Fruit fly (Drosophila melanogaster) whole organism, embryonic: ENCODE results near the gene GAPcenA.

ENCODE experiments used
- Ada2b ChIP-seq: fragments of 200-800 bp; sonication (Bioruptor generic); IDR thresholded peaks from 2 replicates; pipeline ENCODE4 v1.3.6; 2022; ENCODE audit warnings: missing biosample characterization, missing genetic modification characterization
- Adf1 ChIP-seq: fragments of 200-800 bp; sonication (Bioruptor generic); IDR thresholded peaks from 2 replicates; pipeline ENCODE4 v1.3.6; 2022; ENCODE audit warnings: missing biosample characterization, missing genetic modification characterization
- BEAF-32 ChIP-seq: fragments of 200-800 bp; sonication (Bioruptor generic); optimal IDR thresholded peaks from 3 replicates; lab custom pipeline; 2017; ENCODE audit warnings: missing biosample characterization, missing genetic modification characterization, mild to moderate bottlenecking, moderate library complexity, missing genetic modification reagents
- BtbVII ChIP-seq: fragments of 200-800 bp; sonication (Bioruptor generic); optimal IDR thresholded peaks from 3 replicates; lab custom pipeline; 2017; ENCODE audit warnings: missing biosample characterization, mild to moderate bottlenecking, missing genetic modification characterization
- CG10321 ChIP-seq: fragments of 200-800 bp; sonication (Bioruptor generic); IDR thresholded peaks from 2 replicates; pipeline ENCODE4 v1.3.6; 2022; ENCODE audit warnings: missing biosample characterization, missing genetic modification characterization
- CG10462 ChIP-seq: fragments of 200-800 bp; sonication (Bioruptor generic); optimal IDR thresholded peaks from 2 replicates; lab custom pipeline; 2016; ENCODE audit warnings: missing biosample characterization, missing genetic modification characterization
- CG12071 ChIP-seq: fragments of 200-800 bp; sonication (Bioruptor generic); optimal IDR thresholded peaks from 3 replicates; lab custom pipeline; 2018; ENCODE audit warnings: missing biosample characterization, mild to moderate bottlenecking, missing genetic modification characterization
- CG14860 ChIP-seq: fragments of 200-800 bp; sonication (Bioruptor generic); IDR thresholded peaks from 3 replicates; pipeline ENCODE4 v1.3.6; 2022; ENCODE audit warnings: missing biosample characterization, missing genetic modification characterization; ENCODE audit not compliant: partially characterized antibody
- CG15696 ChIP-seq: fragments of 200-800 bp; sonication (Bioruptor generic); optimal IDR thresholded peaks from 2 replicates; lab custom pipeline; 2019; ENCODE audit warnings: missing biosample characterization, mild to moderate bottlenecking, missing genetic modification characterization, moderate library complexity
- CG1602 ChIP-seq: fragments of 200-800 bp; sonication (Bioruptor generic); optimal IDR thresholded peaks from 3 replicates; lab custom pipeline; 2016; ENCODE audit warnings: missing biosample characterization, missing genetic modification characterization
- CG2116 ChIP-seq: fragments of 200-800 bp; sonication (Bioruptor generic); optimal IDR thresholded peaks from 3 replicates; lab custom pipeline; 2018; ENCODE audit warnings: missing biosample characterization, mild to moderate bottlenecking, missing genetic modification characterization
- CG2875 ChIP-seq: fragments of 200-800 bp; sonication (Bioruptor generic); optimal IDR thresholded peaks from 2 replicates; lab custom pipeline; 2017; ENCODE audit warnings: missing biosample characterization, mild to moderate bottlenecking, missing genetic modification characterization, missing genetic modification reagents
- CG31365 ChIP-seq: fragments of 200-800 bp; sonication (Bioruptor generic); optimal IDR thresholded peaks from 2 replicates; lab custom pipeline; 2018; ENCODE audit warnings: missing biosample characterization, mild to moderate bottlenecking, missing genetic modification characterization
- CG32532 ChIP-seq: fragments of 200-800 bp; sonication (Bioruptor generic); IDR thresholded peaks from 2 replicates; pipeline ENCODE4 v1.3.6; 2022; ENCODE audit warnings: missing biosample characterization, missing genetic modification characterization
- CG32772 ChIP-seq: fragments of 200-800 bp; sonication (Bioruptor generic); IDR thresholded peaks from 2 replicates; pipeline ENCODE4 v1.3.6; 2022; ENCODE audit warnings: missing biosample characterization, missing genetic modification characterization
- CG3838 ChIP-seq: fragments of 200-800 bp; sonication (Bioruptor generic); optimal IDR thresholded peaks from 3 replicates; lab custom pipeline; 2016; ENCODE audit warnings: missing biosample characterization, missing genetic modification characterization
- CG3847 ChIP-seq: fragments of 200-800 bp; sonication (Bioruptor generic); IDR thresholded peaks from 2 replicates; pipeline ENCODE4 v1.3.6; 2022; ENCODE audit warnings: missing biosample characterization, missing genetic modification characterization
- CG4328 ChIP-seq: fragments of 200-800 bp; sonication (Bioruptor generic); optimal IDR thresholded peaks from 3 replicates; lab custom pipeline; 2017; ENCODE audit warnings: missing biosample characterization, missing genetic modification reagents, missing genetic modification characterization
- CG4854 ChIP-seq: fragments of 200-800 bp; sonication (Bioruptor generic); optimal IDR thresholded peaks from 2 replicates; lab custom pipeline; 2016; ENCODE audit warnings: missing biosample characterization, missing genetic modification characterization, inconsistent platforms
- CG7271 ChIP-seq: fragments of 200-800 bp; sonication (Bioruptor generic); optimal IDR thresholded peaks from 2 replicates; lab custom pipeline; 2018; ENCODE audit warnings: missing biosample characterization, mild to moderate bottlenecking, missing genetic modification characterization, moderate library complexity
- CG8359 ChIP-seq: fragments of 200-800 bp; sonication (Bioruptor generic); optimal IDR thresholded peaks from 2 replicates; lab custom pipeline; 2017; ENCODE audit warnings: missing biosample characterization, mild to moderate bottlenecking, missing genetic modification characterization, borderline replicate concordance
- CG8478 ChIP-seq: fragments of >200 bp; optimal IDR thresholded peaks from 2 replicates; lab custom pipeline; 2018
- CG9437 ChIP-seq: fragments of 200-800 bp; sonication (Bioruptor generic); optimal IDR thresholded peaks from 2 replicates; lab custom pipeline; 2018; ENCODE audit warnings: missing biosample characterization, mild to moderate bottlenecking, missing genetic modification characterization
- Dip3 ChIP-seq: fragments of 200-800 bp; sonication (Bioruptor generic); optimal IDR thresholded peaks from 3 replicates; lab custom pipeline; 2016; ENCODE audit warnings: missing biosample characterization, missing genetic modification characterization
- Doc3 ChIP-seq: fragments of 200-800 bp; sonication (Bioruptor generic); IDR thresholded peaks from 3 replicates; pipeline ENCODE4 v1.3.6; 2022; ENCODE audit warnings: missing biosample characterization, missing genetic modification characterization; ENCODE audit not compliant: partially characterized antibody
- E2f2 ChIP-seq: fragments of 200-800 bp; sonication (Bioruptor generic); IDR thresholded peaks from 2 replicates; pipeline ENCODE4 v1.3.6; 2022; ENCODE audit warnings: missing biosample characterization, missing genetic modification characterization
- NC2α ChIP-seq: fragments of 200-800 bp; sonication (Bioruptor generic); optimal IDR thresholded peaks from 2 replicates; lab custom pipeline; 2016; ENCODE audit warnings: missing biosample characterization, missing genetic modification characterization
- NFAT ChIP-seq: fragments of 200-800 bp; sonication (Bioruptor generic); IDR thresholded peaks from 2 replicates; pipeline ENCODE4 v1.3.6; 2022; ENCODE audit warnings: missing biosample characterization, missing genetic modification characterization
- Pdp1 ChIP-seq, 2 experiments: fragments of 200-800 bp; sonication (Bioruptor generic); optimal IDR thresholded peaks; 3 replicates each; lab custom pipeline; 2016; ENCODE audit warnings: missing biosample characterization in 2 of 2, missing genetic modification characterization in 2 of 2, mild to moderate bottlenecking in 1 of 2, moderate library complexity in 1 of 2
- Poxn ChIP-seq: fragments of 200-800 bp; sonication (Bioruptor generic); IDR thresholded peaks from 2 replicates; pipeline ENCODE4 v1.3.6; 2022; ENCODE audit warnings: missing biosample characterization, missing genetic modification characterization
- Rfx ChIP-seq: fragments of 200-800 bp; sonication (Bioruptor generic); IDR thresholded peaks from 2 replicates; pipeline ENCODE4 v1.3.6; 2022; ENCODE audit warnings: missing biosample characterization, missing genetic modification characterization
- Sry-δ ChIP-seq: fragments of 200-800 bp; sonication (Bioruptor generic); optimal IDR thresholded peaks from 2 replicates; lab custom pipeline; 2016; ENCODE audit warnings: missing biosample characterization, missing genetic modification characterization
- Taf1 ChIP-seq: fragments of 200-800 bp; sonication (Bioruptor generic); IDR thresholded peaks from 2 replicates; pipeline ENCODE4 v1.3.6; 2022; ENCODE audit warnings: missing biosample characterization, missing genetic modification characterization
- Usf ChIP-seq: fragments of 200-800 bp; sonication (Bioruptor generic); optimal IDR thresholded peaks from 2 replicates; lab custom pipeline; 2017; ENCODE audit warnings: missing genotype, missing biosample characterization, missing genetic modification characterization
- Vsx1 ChIP-seq: fragments of 200-800 bp; sonication (Bioruptor generic); optimal IDR thresholded peaks from 2 replicates; lab custom pipeline; 2017; ENCODE audit warnings: missing biosample characterization, mild to moderate bottlenecking, missing genetic modification characterization, missing genetic modification reagents
- ase ChIP-seq: fragments of 200-800 bp; sonication (Bioruptor generic); IDR thresholded peaks from 3 replicates; pipeline ENCODE4 v1.3.6; 2022; ENCODE audit warnings: missing biosample characterization, missing genetic modification characterization
- croc ChIP-seq: fragments of 200-800 bp; sonication (Bioruptor generic); conservative IDR thresholded peaks from 3 replicates; pipeline ENCODE4 v1.3.6; 2022; ENCODE audit warnings: missing biosample characterization, missing genetic modification characterization
- gce ChIP-seq: fragments of 200-800 bp; sonication (Bioruptor generic); IDR thresholded peaks from 3 replicates; pipeline ENCODE4 v1.3.6; 2022; ENCODE audit warnings: missing biosample characterization, missing genetic modification characterization
- gem ChIP-seq: fragments of 200-800 bp; sonication (Bioruptor generic); optimal IDR thresholded peaks from 2 replicates; lab custom pipeline; 2019; ENCODE audit warnings: missing biosample characterization, mild to moderate bottlenecking, missing genetic modification characterization, moderate library complexity
- h ChIP-seq: fragments of >200 bp; optimal IDR thresholded peaks from 2 replicates; lab custom pipeline; 2017
- luna ChIP-seq: fragments of 200-800 bp; sonication (Bioruptor generic); optimal IDR thresholded peaks from 2 replicates; lab custom pipeline; 2016; ENCODE audit warnings: missing biosample characterization, missing genetic modification characterization
- mam ChIP-seq: fragments of 200-800 bp; sonication (Bioruptor generic); optimal IDR thresholded peaks from 3 replicates; lab custom pipeline; 2016; ENCODE audit warnings: missing biosample characterization, missing genetic modification characterization
- onecut ChIP-seq: fragments of 200-800 bp; sonication (Bioruptor generic); IDR thresholded peaks from 2 replicates; pipeline ENCODE4 v1.3.6; 2022; ENCODE audit warnings: missing biosample characterization, missing genetic modification characterization
- pnt ChIP-seq: fragments of 200-800 bp; sonication (Bioruptor generic); optimal IDR thresholded peaks from 3 replicates; lab custom pipeline; 2016; ENCODE audit warnings: missing biosample characterization, missing genetic modification characterization
- row ChIP-seq: fragments of 200-800 bp; sonication (Bioruptor generic); IDR thresholded peaks from 3 replicates; pipeline ENCODE4 v1.3.6; 2022; ENCODE audit warnings: missing biosample characterization, missing genetic modification characterization
- schlank ChIP-seq: fragments of 200-800 bp; sonication (Bioruptor generic); optimal IDR thresholded peaks from 2 replicates; lab custom pipeline; 2018; ENCODE audit warnings: missing biosample characterization, mild to moderate bottlenecking, missing genetic modification characterization
- shn ChIP-seq: fragments of 200-800 bp; sonication (Bioruptor generic); optimal IDR thresholded peaks from 3 replicates; lab custom pipeline; 2016; ENCODE audit warnings: missing biosample characterization, missing genetic modification characterization
- so ChIP-seq: fragments of 200-800 bp; sonication (Bioruptor generic); IDR thresholded peaks from 3 replicates; pipeline ENCODE4 v1.3.6; 2022; ENCODE audit warnings: missing biosample characterization, missing genetic modification characterization
- sr ChIP-seq: fragments of 200-800 bp; sonication (Bioruptor generic); IDR thresholded peaks from 3 replicates; pipeline ENCODE4 v1.3.6; 2022; ENCODE audit warnings: missing biosample characterization, missing genetic modification characterization
- zen ChIP-seq: fragments of 200-800 bp; sonication (Bioruptor generic); optimal IDR thresholded peaks from 3 replicates; lab custom pipeline; 2018; ENCODE audit warnings: missing biosample characterization, mild to moderate bottlenecking, missing genetic modification characterization, moderate library complexity

GAPcenA gene

dm6 chr3L:8338921-8339320 lies 7.4 kb upstream of the GAPcenA start, which contains the start of gene Pex2 (continued):
- TF ChIP-seq Dip3 (no peak), croc (GFP tag; lab: Robert Waterston, UW) (no peak), CG9437 (GFP tag; lab: Kevin White, UChicago) (no peak), ase (no peak), h (lab: Kevin White, UChicago) (no peak), Sry-δ (GFP tag; lab: Kevin White, UChicago) (peak; percentile 84), gem (tag; lab: Kevin White, UChicago) (peak; percentile 1), Usf (GFP tag; lab: Kevin White, UChicago) (no peak), zen (tag; lab: Kevin White, UChicago) (no peak), Doc3 (GFP tag; lab: Robert Waterston, UW) (0 out of 3 replicates have a peak, but pooled peaks have one; percentile 21), BEAF-32 (peak; percentile 50), gce (GFP tag; lab: Robert Waterston, UW) (no peak), luna (GFP tag; lab: Kevin White, UChicago) (no peak), Ada2b (GFP tag; lab: Robert Waterston, UW) (no peak), mam (GFP tag; lab: Kevin White, UChicago) (no peak), CG14860 (GFP tag; lab: Robert Waterston, UW) (no peak), Adf1 (GFP tag; lab: Robert Waterston, UW) (no peak), CG3838 (GFP tag; lab: Kevin White, UChicago) (no peak), CG2875 (no peak), E2f2 (GFP tag; lab: Robert Waterston, UW) (peak; percentile 98), sr (no peak), NFAT (GFP tag; lab: Robert Waterston, UW) (no peak), Vsx1 (GFP tag; lab: Kevin White, UChicago) (peak; percentile 2), CG12071 (GFP tag; lab: Kevin White, UChicago) (no peak), CG8359 (no peak), Poxn (no peak)

- TF ChIP-seq Dip3 (peak; percentile 22), CG4854 (peak; percentile 48), CG2116 (GFP tag; lab: Kevin White, UChicago) (peak; percentile 67), row (GFP tag; lab: Robert Waterston, UW) (peak; percentile 68), CG10321 (GFP tag; lab: Robert Waterston, UW) (no peak), CG32532 (peak; percentile 58; the same call in 1 of the 2 replicates), schlank (no peak), CG10462 (GFP tag; lab: Kevin White, UChicago) (peak; percentile 48), CG31365 (tag; lab: Kevin White, UChicago) (no peak), CG4328 (GFP tag; lab: Kevin White, UChicago) (no peak), onecut (peak; percentile 24; the same call in 1 of the 2 replicates), Sry-δ (GFP tag; lab: Kevin White, UChicago) (peak; percentile 63), Rfx (GFP tag; lab: Robert Waterston, UW) (peak; percentile 51), CG15696 (tag; lab: Kevin White, UChicago) (peak; percentile 49), pnt (GFP tag; lab: Kevin White, UChicago) (peak; percentile 33), so (GFP tag; lab: Robert Waterston, UW) (no peak), Pdp1 (GFP tag; optimal IDR thresholded peaks at IDR 0.05; lab: Kevin White, UChicago) (peak; percentile 57 to 90), CG3847 (GFP tag; lab: Robert Waterston, UW) (no peak; the same call in 1 of the 2 replicates), CG32772 (no peak), CG7271 (tag; lab: Kevin White, UChicago) (peak; percentile 31), BEAF-32 (peak; percentile 43), shn (GFP tag; lab: Kevin White, UChicago) (peak; percentile 47), CG8478 (no peak), BtbVII (peak; percentile 44), Taf1 (GFP tag; lab: Robert Waterston, UW) (no peak), CG1602 (GFP tag; lab: Kevin White, UChicago) (peak; percentile 7), NC2α (GFP tag; lab: Kevin White, UChicago) (no peak)
Observed at dm6 chr3L:8340264-8341095, 5.9 kb upstream of the GAPcenA start, which contains the start of the genes Prim1 and CG7083. Prim1 (plus strand) TSS chr3L:8340314. CG7083 (plus strand) TSS chr3L:8340785.
